Worm (Caenorhabditis elegans): Measurements from ENCODE around the gene F57C2.4.
A peak's percentile ranks its signal among the peaks of the same experiment; 100 is the strongest.

Gene F57C2.4

DNA sequence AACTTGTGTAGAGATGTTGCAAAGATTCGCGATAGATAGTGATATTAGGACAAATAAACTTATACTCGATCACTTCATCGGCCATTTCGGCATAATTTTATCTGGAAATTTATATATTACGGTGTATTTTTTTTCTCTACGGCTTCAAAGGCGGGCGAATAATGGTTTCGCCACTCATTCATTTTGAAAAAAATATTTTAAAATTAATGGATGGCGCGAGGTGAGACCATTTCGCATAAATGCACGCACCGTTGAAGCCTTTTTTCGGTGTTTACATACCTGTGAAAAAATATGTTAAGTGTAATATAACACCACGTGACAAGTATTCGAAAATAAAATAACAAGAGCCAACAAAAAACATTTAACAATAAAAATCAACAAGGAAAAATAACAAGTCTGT is 3.1 kb upstream of the F57C2.4 start, which contains the start of gene btb-19:
Gene btb-19 (minus strand): TSS at position 101 of the 400 bp plus-strand sequence.
- TF ChIP-seq ztf-29 (GFP tag; IDR thresholded peaks at IDR 0.05): no peak
- no peak for TF ChIP-seq tab-1 (GFP tag; IDR thresholded peaks at IDR 0.05)
- TF ChIP-seq ztf-23 (GFP tag; IDR thresholded peaks at IDR 0.05): no peak
- no peak for TF ChIP-seq klf-2 (GFP tag; conservative IDR thresholded peaks at IDR 0.05)
- no peak for TF ChIP-seq flt-1 (GFP tag; IDR thresholded peaks at IDR 0.05)
- TF ChIP-seq med-1 (GFP tag; optimal IDR thresholded peaks at IDR 0.05; ENCODE audit: insufficient read depth): no peak
- no peak for TF ChIP-seq T22C8.4 (GFP tag; IDR thresholded peaks at IDR 0.05)
- TF ChIP-seq cog-1 (tag; optimal IDR thresholded peaks at IDR 0.05): no peak

DNA sequence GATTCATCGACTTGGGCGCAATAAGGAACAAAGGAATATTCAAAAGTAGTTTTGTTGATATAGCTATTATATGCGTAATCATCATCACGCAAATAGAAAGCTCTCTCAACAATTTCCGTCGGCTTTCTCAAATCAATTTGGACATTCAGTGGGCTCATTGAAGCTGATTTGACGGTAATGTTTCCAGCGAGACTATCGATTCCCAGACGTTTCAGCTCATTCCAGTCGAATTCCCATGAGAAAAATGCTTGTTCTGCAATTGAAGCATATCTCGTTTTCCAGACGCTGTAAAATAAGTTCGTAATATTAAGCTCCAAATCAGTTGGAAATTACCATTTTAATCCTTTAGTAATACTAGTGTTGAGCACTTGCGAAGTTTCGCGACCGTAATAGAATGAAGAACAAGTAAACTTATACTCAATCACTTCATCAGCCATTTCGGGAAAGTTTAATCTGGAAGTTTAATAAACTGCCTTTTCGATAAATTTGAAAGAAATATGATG is 2.0 kb upstream of the F57C2.4 start, which contains the start of gene btb-20:
Gene btb-20 (minus strand): TSS at position 453 of the 503 bp plus-strand sequence.
- TF ChIP-seq flt-1 (GFP tag; IDR thresholded peaks at IDR 0.05) (no peak), ztf-29 (GFP tag; IDR thresholded peaks at IDR 0.05) (no peak), tab-1 (GFP tag; IDR thresholded peaks at IDR 0.05) (no peak), ref-1 (GFP tag; conservative IDR thresholded peaks at IDR 0.05) (no peak), med-1 (GFP tag; optimal IDR thresholded peaks at IDR 0.05; ENCODE audit: insufficient read depth) (no peak), T22C8.4 (GFP tag; IDR thresholded peaks at IDR 0.05) (no peak), cog-1 (tag; optimal IDR thresholded peaks at IDR 0.05) (no peak), klf-2 (GFP tag; conservative IDR thresholded peaks at IDR 0.05) (no peak), ztf-23 (GFP tag; IDR thresholded peaks at IDR 0.05) (no peak)

DNA sequence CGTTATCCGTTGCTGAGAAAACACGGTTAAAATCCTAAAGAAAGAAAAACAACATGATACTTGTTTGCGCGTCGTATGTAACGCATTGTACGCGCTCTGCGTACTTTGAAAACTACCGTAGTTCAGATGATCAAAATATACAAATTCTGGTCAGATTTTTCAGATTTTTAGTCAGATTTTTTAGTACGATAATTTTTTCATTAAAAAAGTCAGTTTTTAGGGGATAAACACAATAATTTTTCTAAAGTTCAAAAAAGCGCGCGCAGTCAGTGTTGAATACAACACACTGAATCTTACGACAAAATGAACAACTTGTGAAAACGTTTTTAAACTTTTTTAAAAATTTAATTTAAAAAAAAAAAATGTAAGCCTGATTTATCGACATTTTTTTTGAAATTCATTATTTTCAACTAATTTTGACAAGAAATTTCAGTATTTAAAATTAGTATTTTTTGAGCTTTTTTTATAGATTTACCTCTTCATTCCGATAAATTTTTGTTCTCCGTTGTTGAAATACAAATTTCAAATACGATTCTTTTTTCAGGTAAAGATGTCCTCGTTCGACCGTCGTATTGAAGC is 1.4 kb upstream of the F57C2.4 start, which contains the start of gene pot-2:
Gene pot-2 (plus strand): TSS at position 529 of the 579 bp plus-strand sequence.
- TF ChIP-seq ztf-29 (GFP tag; IDR thresholded peaks at IDR 0.05): no peak

DNA sequence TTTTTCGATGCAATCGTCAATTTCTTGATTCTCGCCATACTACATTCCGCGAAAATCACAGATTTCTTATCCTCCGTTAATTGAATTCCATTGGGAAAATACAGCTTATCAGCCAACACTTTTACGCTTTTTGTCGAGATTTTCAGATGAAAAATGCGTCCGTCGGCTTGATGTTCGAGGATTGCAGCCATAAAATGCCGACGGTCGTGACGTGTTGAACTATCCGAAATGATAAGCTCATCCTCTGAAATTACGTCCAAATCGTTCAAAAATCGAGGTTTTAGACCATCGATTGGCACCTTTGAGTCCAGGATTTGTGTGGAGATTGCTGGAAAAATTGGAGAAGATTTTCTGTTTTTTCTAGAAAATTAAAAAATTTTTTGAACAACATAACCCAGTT is 2.0 kb downstream of the F57C2.4 start:
- TF ChIP-seq ref-1 (GFP tag; conservative IDR thresholded peaks at IDR 0.05): no peak
- no peak for TF ChIP-seq klf-2 (GFP tag; conservative IDR thresholded peaks at IDR 0.05)
- no peak for TF ChIP-seq ztf-29 (GFP tag; IDR thresholded peaks at IDR 0.05)
- TF ChIP-seq ztf-23 (GFP tag; IDR thresholded peaks at IDR 0.05): no peak
- no peak for TF ChIP-seq cog-1 (tag; optimal IDR thresholded peaks at IDR 0.05)
- no peak for TF ChIP-seq T22C8.4 (GFP tag; IDR thresholded peaks at IDR 0.05)
- TF ChIP-seq tab-1 (GFP tag; IDR thresholded peaks at IDR 0.05): no peak
- TF ChIP-seq flt-1 (GFP tag; IDR thresholded peaks at IDR 0.05): no peak
- TF ChIP-seq med-1 (GFP tag; optimal IDR thresholded peaks at IDR 0.05; ENCODE audit: insufficient read depth): no peak

ce11 chrII:14528233-14528802 is 3.2 kb downstream of the F57C2.4 start, which contains the start of the genes F57C2.5 and spat-1:
TSS of gene F57C2.5 (minus strand) at chrII:14528239.
TSS of gene spat-1 (plus strand) at chrII:14528752.
- TF ChIP-seq flt-1 (GFP tag; IDR thresholded peaks at IDR 0.05): 0 out of 2 replicates have a peak, but pooled peaks have one; percentile 6
- no peak for TF ChIP-seq ref-1 (GFP tag; conservative IDR thresholded peaks at IDR 0.05)
- TF ChIP-seq ztf-29 (GFP tag; IDR thresholded peaks at IDR 0.05): no peak
- peak; percentile 63 for TF ChIP-seq ztf-23 (GFP tag; IDR thresholded peaks at IDR 0.05)
- no peak for TF ChIP-seq med-1 (GFP tag; optimal IDR thresholded peaks at IDR 0.05; ENCODE audit: insufficient read depth)
- TF ChIP-seq klf-2 (GFP tag; conservative IDR thresholded peaks at IDR 0.05): peak; percentile 67; the same call in 1 of the 2 replicates
- TF ChIP-seq T22C8.4 (GFP tag; IDR thresholded peaks at IDR 0.05): no peak
- peak; percentile 93 for TF ChIP-seq cog-1 (tag; optimal IDR thresholded peaks at IDR 0.05)
- TF ChIP-seq tab-1 (GFP tag; IDR thresholded peaks at IDR 0.05): no peak

ce11 chrII:14534000-14534399 is 8.9 kb downstream of the F57C2.4 start, which contains the start of gene C04H5.1:
TSS of gene C04H5.1 (plus strand) at chrII:14534300.
- TF ChIP-seq ztf-29 (GFP tag; IDR thresholded peaks at IDR 0.05) (no peak), T22C8.4 (GFP tag; IDR thresholded peaks at IDR 0.05) (no peak), flt-1 (GFP tag; IDR thresholded peaks at IDR 0.05) (no peak), klf-2 (GFP tag; conservative IDR thresholded peaks at IDR 0.05) (no peak), ref-1 (GFP tag; conservative IDR thresholded peaks at IDR 0.05) (no peak), med-1 (GFP tag; optimal IDR thresholded peaks at IDR 0.05; ENCODE audit: insufficient read depth) (no peak), cog-1 (tag; optimal IDR thresholded peaks at IDR 0.05) (no peak), ztf-23 (GFP tag; IDR thresholded peaks at IDR 0.05) (no peak)

ce11 chrII:14537728-14538127 is 12.6 kb downstream of the F57C2.4 start, which contains the start of the genes clec-147 and C04H5.7:
TSS of gene clec-147 (minus strand) at chrII:14537828.
TSS of gene C04H5.7 (plus strand) at chrII:14537946.
- TF ChIP-seq cog-1 (tag; optimal IDR thresholded peaks at IDR 0.05) (no peak), klf-2 (GFP tag; conservative IDR thresholded peaks at IDR 0.05) (no peak), tab-1 (GFP tag; IDR thresholded peaks at IDR 0.05) (no peak), ztf-29 (GFP tag; IDR thresholded peaks at IDR 0.05) (no peak), T22C8.4 (GFP tag; IDR thresholded peaks at IDR 0.05) (no peak), ztf-23 (GFP tag; IDR thresholded peaks at IDR 0.05) (no peak), flt-1 (GFP tag; IDR thresholded peaks at IDR 0.05) (no peak), ref-1 (GFP tag; conservative IDR thresholded peaks at IDR 0.05) (no peak), med-1 (GFP tag; optimal IDR thresholded peaks at IDR 0.05; ENCODE audit: insufficient read depth) (no peak)

ce11 chrII:14540551-14540950 is 15.4 kb downstream of the F57C2.4 start:
- TF ChIP-seq ztf-29 (GFP tag; IDR thresholded peaks at IDR 0.05): no peak
- no peak for TF ChIP-seq cog-1 (tag; optimal IDR thresholded peaks at IDR 0.05)
- no peak for TF ChIP-seq flt-1 (GFP tag; IDR thresholded peaks at IDR 0.05)
- TF ChIP-seq tab-1 (GFP tag; IDR thresholded peaks at IDR 0.05): no peak
- TF ChIP-seq med-1 (GFP tag; optimal IDR thresholded peaks at IDR 0.05; ENCODE audit: insufficient read depth): no peak
- no peak for TF ChIP-seq ref-1 (GFP tag; conservative IDR thresholded peaks at IDR 0.05)
- TF ChIP-seq klf-2 (GFP tag; conservative IDR thresholded peaks at IDR 0.05): no peak
- TF ChIP-seq T22C8.4 (GFP tag; IDR thresholded peaks at IDR 0.05): no peak
- TF ChIP-seq ztf-23 (GFP tag; IDR thresholded peaks at IDR 0.05): no peak

DNA sequence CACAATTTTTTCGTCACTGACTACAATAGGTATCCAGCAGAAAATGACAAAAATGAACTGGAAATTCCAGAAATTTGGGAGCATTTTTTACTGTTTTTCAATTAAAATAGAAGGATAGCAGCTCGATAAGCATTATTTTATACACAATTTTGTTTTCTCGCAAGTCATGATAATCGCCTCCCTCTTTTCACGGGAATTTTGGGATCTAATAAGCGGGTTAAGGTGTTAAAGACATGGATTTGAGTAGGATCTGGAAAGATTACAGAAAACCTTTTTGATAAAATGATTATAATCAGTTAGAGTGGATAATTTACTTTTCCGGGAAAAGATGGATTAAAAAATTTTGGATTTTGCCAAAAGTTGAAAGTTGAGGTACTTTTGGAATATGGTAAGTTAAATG is 23.6 kb downstream of the F57C2.4 start, which contains the start of gene gcy-29:
Gene gcy-29 (minus strand): TSS at position 101 of the 400 bp plus-strand sequence.
- TF ChIP-seq ztf-23 (GFP tag; IDR thresholded peaks at IDR 0.05): no peak

Data from whole organism, midembryonic.